Worm (Caenorhabditis elegans) whole organism, midembryonic: Measurements from ENCODE around the gene plk-1.

ENCODE experiments used
- T22C8.4 ChIP-seq: fragments of 200-800 bp; sonication (Bioruptor generic); IDR thresholded peaks from 2 replicates; pipeline ENCODE4 v1.3.6; 2022; ENCODE audit warnings: missing genetic modification characterization, missing compliant biosample characterization
- flt-1 ChIP-seq: fragments of 200-800 bp; sonication (Bioruptor generic); IDR thresholded peaks from 2 replicates; pipeline ENCODE4 v1.3.6; 2022; ENCODE audit warnings: missing genetic modification characterization, missing compliant biosample characterization
- klf-2 ChIP-seq: fragments of 200-800 bp; sonication (Bioruptor generic); conservative IDR thresholded peaks from 2 replicates; pipeline ENCODE4 v1.3.6; 2022; ENCODE audit warnings: missing genetic modification reagents, missing genetic modification characterization, missing compliant biosample characterization
- med-1 ChIP-seq: sonication (generic microtip); optimal IDR thresholded peaks from 2 replicates; lab custom pipeline; 2017; ENCODE audit warnings: missing genetic modification characterization, mild to moderate bottlenecking, missing compliant biosample characterization, antibody characterized with exemption, missing genetic modification reagents; ENCODE audit not compliant: insufficient read depth
- ref-1 ChIP-seq: fragments of 200-800 bp; sonication (Bioruptor generic); conservative IDR thresholded peaks from 2 replicates; pipeline ENCODE4 v1.3.6; 2022; ENCODE audit warnings: missing genetic modification reagents, missing genetic modification characterization, missing compliant biosample characterization
- tab-1 ChIP-seq: fragments of 200-800 bp; sonication (Bioruptor generic); IDR thresholded peaks from 2 replicates; pipeline ENCODE4 v1.3.6; 2022; ENCODE audit warnings: missing genetic modification characterization, missing compliant biosample characterization
- ztf-23 ChIP-seq: fragments of 200-800 bp; sonication (Bioruptor generic); IDR thresholded peaks from 2 replicates; pipeline ENCODE4 v1.3.6; 2022; ENCODE audit warnings: missing genetic modification reagents, missing genetic modification characterization, missing compliant biosample characterization
- ztf-29 ChIP-seq: fragments of 200-800 bp; sonication (Bioruptor generic); IDR thresholded peaks from 2 replicates; pipeline ENCODE4 v1.3.6; 2022; ENCODE audit warnings: missing genetic modification reagents, missing genetic modification characterization, missing compliant biosample characterization

DNA sequence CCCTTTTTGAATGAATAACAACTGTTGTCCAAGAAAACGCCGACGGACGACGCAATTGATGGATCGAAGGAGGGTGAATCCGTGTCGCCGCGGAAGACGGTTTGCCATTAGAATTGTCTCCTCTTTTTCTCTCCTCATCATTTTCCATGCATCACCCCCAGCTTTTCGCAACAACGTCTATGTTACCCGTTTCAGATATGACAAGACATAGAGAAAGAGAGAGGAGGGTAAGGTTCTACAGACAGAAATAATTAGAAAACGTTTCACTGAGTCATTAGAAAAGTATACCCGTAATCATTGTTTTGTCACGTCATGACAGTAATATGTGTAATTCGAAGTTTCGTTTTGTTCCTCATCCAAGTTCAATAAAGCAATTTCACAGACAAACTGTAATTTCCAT, 4.6 kb downstream of the plk-1 start:
- TF ChIP-seq med-1 (no peak), flt-1 (GFP tag; lab: Robert Waterston, UW) (no peak), T22C8.4 (GFP tag; lab: Robert Waterston, UW) (no peak), klf-2 (no peak), tab-1 (GFP tag; lab: Robert Waterston, UW) (no peak), ztf-23 (no peak), ref-1 (GFP tag; lab: Robert Waterston, UW) (no peak), ztf-29 (GFP tag; lab: Robert Waterston, UW) (no peak)
